Fruit fly (Drosophila melanogaster) whole organism, prepupa: Measurements from ENCODE around the gene CG4301.

Experiments used
- CG10669 ChIP-seq: fragments of 200-800 bp; sonication (Bioruptor generic); optimal IDR thresholded peaks from 3 replicates; lab custom pipeline; 2018; ENCODE audit warnings: missing biosample characterization, mild to moderate bottlenecking, missing genetic modification characterization, moderate library complexity
- CG11762 ChIP-seq: fragments of 200-800 bp; sonication (Bioruptor generic); optimal IDR thresholded peaks from 3 replicates; lab custom pipeline; 2016; ENCODE audit warnings: missing biosample characterization, missing genetic modification characterization; ENCODE audit not compliant: insufficient read depth
- CG32006 ChIP-seq: fragments of 200-800 bp; sonication (Bioruptor generic); optimal IDR thresholded peaks from 3 replicates; lab custom pipeline; 2017; ENCODE audit warnings: missing biosample characterization, mild to moderate bottlenecking, missing genetic modification characterization
- CG6163 ChIP-seq: fragments of 200-800 bp; sonication (Bioruptor generic); IDR thresholded peaks from 3 replicates; pipeline ENCODE4 v1.3.6; 2022; ENCODE audit warnings: missing biosample characterization, missing genetic modification characterization
- CG6854 ChIP-seq: fragments of 200-800 bp; sonication (Bioruptor generic); optimal IDR thresholded peaks from 2 replicates; lab custom pipeline; 2017; ENCODE audit warnings: missing biosample characterization, mild to moderate bottlenecking, missing genetic modification characterization
- CG9139 ChIP-seq: fragments of 200-800 bp; sonication (Bioruptor generic); optimal IDR thresholded peaks from 3 replicates; lab custom pipeline; 2017; ENCODE audit warnings: missing biosample characterization, mild to moderate bottlenecking, missing genetic modification characterization
- Gug ChIP-seq: fragments of 200-800 bp; sonication (Bioruptor generic); IDR thresholded peaks from 2 replicates; pipeline ENCODE4 v1.3.6; 2022; ENCODE audit warnings: missing biosample characterization, missing genetic modification characterization
- Sox102F ChIP-seq: fragments of 200-800 bp; sonication (Bioruptor generic); optimal IDR thresholded peaks from 2 replicates; lab custom pipeline; 2016; ENCODE audit warnings: missing biosample characterization, mild to moderate bottlenecking, missing genetic modification characterization
- achi ChIP-seq: fragments of 200-800 bp; sonication (Bioruptor generic); optimal IDR thresholded peaks from 3 replicates; lab custom pipeline; 2016; ENCODE audit warnings: missing biosample characterization, missing genetic modification characterization
- cyc ChIP-seq: fragments of 200-800 bp; sonication (Bioruptor generic); optimal IDR thresholded peaks from 3 replicates; lab custom pipeline; 2016; ENCODE audit warnings: missing biosample characterization, missing genetic modification characterization
- dsx ChIP-seq: fragments of 200-800 bp; optimal IDR thresholded peaks from 3 replicates; lab custom pipeline; 2019; ENCODE audit warnings: missing biosample characterization, mild to moderate bottlenecking, missing genetic modification characterization, moderate library complexity; ENCODE audit not compliant: poor library complexity, severe bottlenecking
- fd59A ChIP-seq: fragments of 200-800 bp; sonication (Bioruptor generic); optimal IDR thresholded peaks from 2 replicates; lab custom pipeline; 2017; ENCODE audit warnings: missing biosample characterization, mild to moderate bottlenecking, missing genetic modification characterization, missing genetic modification reagents
- net ChIP-seq: fragments of 200-800 bp; sonication (Bioruptor generic); optimal IDR thresholded peaks from 3 replicates; lab custom pipeline; 2016; ENCODE audit warnings: missing biosample characterization, missing genetic modification characterization
- vri ChIP-seq: fragments of 200-800 bp; sonication (Bioruptor generic); optimal IDR thresholded peaks from 3 replicates; lab custom pipeline; 2016; ENCODE audit warnings: missing biosample characterization, mild to moderate bottlenecking, missing genetic modification characterization

dm6 chrX:16442361-16442760 lies 37.1 kb downstream of the CG4301 start:
- TF ChIP-seq CG10669 (GFP tag; lab: Kevin White, UChicago): no peak
- TF ChIP-seq net (GFP tag; lab: Kevin White, UChicago): no peak
- no peak for TF ChIP-seq CG32006 (GFP tag; lab: Kevin White, UChicago)
- TF ChIP-seq cyc (GFP tag; lab: Kevin White, UChicago): no peak
- TF ChIP-seq fd59A (GFP tag; lab: Kevin White, UChicago): no peak
- no peak for TF ChIP-seq dsx (GFP tag; lab: Kevin White, UChicago)
- TF ChIP-seq CG11762 (GFP tag; lab: Kevin White, UChicago): no peak
- no peak for TF ChIP-seq achi
- no peak for TF ChIP-seq Gug (GFP tag; lab: Robert Waterston, UW)
- TF ChIP-seq CG9139 (GFP tag; lab: Kevin White, UChicago): no peak
- no peak for TF ChIP-seq Sox102F (GFP tag; lab: Kevin White, UChicago)
- TF ChIP-seq vri (GFP tag; lab: Kevin White, UChicago): no peak
- no peak for TF ChIP-seq CG6163
- TF ChIP-seq CG6854 (GFP tag; lab: Kevin White, UChicago): no peak
